Fruit fly (Drosophila melanogaster): ENCODE data around the gene SdhCL.

The SdhCL gene

dm6 chr3R:11115606-11116005, at the start of gene SdhCL:
TSS of gene SdhCL (minus strand) at chr3R:11115706.
- no peak for TF ChIP-seq usp (GFP tag; optimal IDR thresholded peaks at IDR 0.05)
- TF ChIP-seq Dll (optimal IDR thresholded peaks at IDR 0.05), result no peak
- no peak for TF ChIP-seq CG8478 (optimal IDR thresholded peaks at IDR 0.05)
- TF ChIP-seq EcR (GFP tag; optimal IDR thresholded peaks at IDR 0.05), result no peak
- no peak for TF ChIP-seq pan (optimal IDR thresholded peaks at IDR 0.05)
- TF ChIP-seq psq (optimal IDR thresholded peaks at IDR 0.05), result no peak

dm6 chr3R:11160907-11161306, 45.4 kb upstream of the SdhCL start, which contains the start of gene CG4757:
TSS of gene CG4757 (plus strand) at chr3R:11161207.
- TF ChIP-seq psq (optimal IDR thresholded peaks at IDR 0.05) (no peak), pan (optimal IDR thresholded peaks at IDR 0.05) (no peak), Dll (optimal IDR thresholded peaks at IDR 0.05) (no peak), usp (GFP tag; optimal IDR thresholded peaks at IDR 0.05) (no peak), EcR (GFP tag; optimal IDR thresholded peaks at IDR 0.05) (no peak), CG8478 (optimal IDR thresholded peaks at IDR 0.05) (no peak)

DNA sequence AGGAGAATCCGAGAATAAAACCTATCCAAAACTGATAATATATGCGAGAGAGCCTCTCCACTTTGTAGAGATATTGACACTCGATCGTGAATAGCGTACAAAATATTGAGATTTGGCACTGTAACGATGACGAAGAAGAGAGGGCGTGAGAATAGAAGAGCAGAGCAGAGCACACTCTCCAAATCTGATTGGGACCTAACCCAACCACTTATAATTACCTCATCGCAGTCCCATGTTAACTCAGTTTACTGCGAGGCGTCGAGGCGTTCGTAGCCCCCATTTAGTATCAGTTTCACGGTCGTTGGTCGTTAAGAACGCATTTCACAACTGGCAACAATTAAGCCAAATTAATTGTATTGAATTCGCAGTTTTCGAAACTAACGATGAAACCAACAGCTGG, 41.4 kb upstream of the SdhCL start, which contains the start of gene Ugt302C1:
Ugt302C1 (plus strand) TSS at position 241 of the 400 bp plus-strand sequence.
- no peak for TF ChIP-seq usp (GFP tag; optimal IDR thresholded peaks at IDR 0.05)
- TF ChIP-seq Dll (optimal IDR thresholded peaks at IDR 0.05), result peak; percentile 20

DNA sequence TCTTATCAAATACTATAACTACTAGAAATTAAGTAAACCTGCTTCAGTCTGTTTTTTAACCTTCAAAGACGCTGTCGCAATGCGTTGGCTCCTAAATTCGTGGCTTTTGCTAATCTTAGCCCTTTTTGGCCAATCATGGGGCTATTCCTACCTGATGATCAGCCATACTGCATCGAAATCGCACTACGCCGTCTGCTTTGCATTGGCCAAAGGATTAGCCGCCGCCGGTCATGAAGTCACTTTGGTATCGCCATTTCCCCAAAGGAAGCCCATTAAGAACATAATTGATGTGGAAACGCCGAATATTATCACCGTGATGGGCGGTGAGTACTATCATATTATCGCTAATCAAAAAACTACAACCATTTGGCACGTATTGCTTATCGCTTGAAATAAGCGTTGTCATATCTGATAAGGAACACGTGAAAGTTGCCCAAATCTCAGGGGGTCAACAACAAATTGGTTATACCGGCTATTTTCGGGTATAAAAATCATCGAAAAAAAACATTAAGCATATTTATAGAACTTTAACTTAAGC, 39.1 kb upstream of the SdhCL start, which contains the start of gene Ugt302E1:
Ugt302E1 (plus strand) TSS at position 51 of the 538 bp plus-strand sequence.
- TF ChIP-seq Dll (optimal IDR thresholded peaks at IDR 0.05) (no peak), usp (GFP tag; optimal IDR thresholded peaks at IDR 0.05) (no peak), pan (optimal IDR thresholded peaks at IDR 0.05) (no peak), EcR (GFP tag; optimal IDR thresholded peaks at IDR 0.05) (no peak), CG8478 (optimal IDR thresholded peaks at IDR 0.05) (no peak), psq (optimal IDR thresholded peaks at IDR 0.05) (no peak)

dm6 chr3R:11153799-11154273, 38.3 kb upstream of the SdhCL start, which contains the start of gene Ugt302K1:
TSS of gene Ugt302K1 (minus strand) at chr3R:11153849.
- TF ChIP-seq CG8478 (optimal IDR thresholded peaks at IDR 0.05) (no peak), psq (optimal IDR thresholded peaks at IDR 0.05) (no peak), Dll (optimal IDR thresholded peaks at IDR 0.05) (no peak), EcR (GFP tag; optimal IDR thresholded peaks at IDR 0.05) (no peak), pan (optimal IDR thresholded peaks at IDR 0.05) (no peak), usp (GFP tag; optimal IDR thresholded peaks at IDR 0.05) (no peak)

dm6 chr3R:11145135-11145534, 29.6 kb upstream of the SdhCL start, which contains the start of gene CheA86a:
TSS of gene CheA86a (minus strand) at chr3R:11145235.
- TF ChIP-seq Dll (optimal IDR thresholded peaks at IDR 0.05) (no peak), pan (optimal IDR thresholded peaks at IDR 0.05) (no peak), usp (GFP tag; optimal IDR thresholded peaks at IDR 0.05) (no peak), CG8478 (optimal IDR thresholded peaks at IDR 0.05) (no peak), psq (optimal IDR thresholded peaks at IDR 0.05) (no peak), EcR (GFP tag; optimal IDR thresholded peaks at IDR 0.05) (no peak)

DNA sequence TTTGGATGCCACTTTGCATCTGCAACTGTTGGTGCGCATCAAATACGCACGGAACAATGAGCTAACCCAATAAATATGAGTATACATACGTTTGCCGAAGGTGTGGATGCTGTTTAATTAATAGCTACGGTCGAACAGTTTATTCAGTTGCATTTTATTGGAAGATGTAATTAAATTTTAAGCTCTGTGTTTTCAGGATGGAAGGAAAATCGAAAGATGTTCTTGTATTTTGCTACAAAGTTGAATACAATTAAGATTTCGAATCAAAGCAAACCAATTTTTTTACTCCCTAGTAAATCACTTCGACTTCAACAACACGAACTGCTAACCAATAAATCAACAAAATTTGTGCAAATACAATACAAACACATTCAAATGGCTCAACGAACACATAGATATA, 21.4 kb upstream of the SdhCL start, which contains the start of gene mAcon2:
mAcon2 (plus strand) TSS at position 301 of the 400 bp plus-strand sequence.
- TF ChIP-seq psq (optimal IDR thresholded peaks at IDR 0.05) (no peak), Dll (optimal IDR thresholded peaks at IDR 0.05) (no peak), CG8478 (optimal IDR thresholded peaks at IDR 0.05) (no peak), EcR (GFP tag; optimal IDR thresholded peaks at IDR 0.05) (no peak), usp (GFP tag; optimal IDR thresholded peaks at IDR 0.05) (no peak), pan (optimal IDR thresholded peaks at IDR 0.05) (no peak)

dm6 chr3R:11128116-11128626, 12.7 kb upstream of the SdhCL start, which contains the start of gene Ugt35C1:
TSS of gene Ugt35C1 (minus strand) at chr3R:11128328.
- TF ChIP-seq Dll (optimal IDR thresholded peaks at IDR 0.05) (no peak), usp (GFP tag; optimal IDR thresholded peaks at IDR 0.05) (no peak), EcR (GFP tag; optimal IDR thresholded peaks at IDR 0.05) (no peak), pan (optimal IDR thresholded peaks at IDR 0.05) (no peak), CG8478 (optimal IDR thresholded peaks at IDR 0.05) (no peak), psq (optimal IDR thresholded peaks at IDR 0.05) (no peak)

dm6 chr3R:11126383-11126782, 10.9 kb upstream of the SdhCL start:
- no peak for TF ChIP-seq Dll (optimal IDR thresholded peaks at IDR 0.05)
- TF ChIP-seq EcR (GFP tag; optimal IDR thresholded peaks at IDR 0.05), result no peak
- no peak for TF ChIP-seq psq (optimal IDR thresholded peaks at IDR 0.05)
- TF ChIP-seq usp (GFP tag; optimal IDR thresholded peaks at IDR 0.05), result no peak
- no peak for TF ChIP-seq pan (optimal IDR thresholded peaks at IDR 0.05)
- TF ChIP-seq CG8478 (optimal IDR thresholded peaks at IDR 0.05), result no peak

DNA sequence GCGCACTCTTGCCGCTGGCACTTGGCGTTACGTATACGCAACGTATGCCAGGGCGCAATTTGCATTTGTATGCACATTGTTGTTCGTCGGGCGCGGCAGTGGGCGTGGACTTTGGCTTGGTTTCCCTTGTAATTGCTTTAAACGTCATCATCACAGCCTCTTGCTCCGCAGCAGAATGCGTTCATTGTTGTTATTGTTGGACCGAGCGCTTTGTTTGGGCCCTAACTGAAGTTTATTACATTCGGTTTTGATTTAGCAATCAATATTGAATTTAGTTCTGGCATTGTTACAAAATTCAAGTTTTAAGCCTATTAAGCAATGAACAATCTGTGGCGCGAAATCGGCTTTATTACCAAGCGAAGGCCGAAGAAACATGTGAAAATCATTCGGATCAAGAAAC, 27.4 kb downstream of the SdhCL start, which contains the start of gene CG43449:
CG43449 (plus strand) TSS at position 301 of the 400 bp plus-strand sequence.
- no peak for TF ChIP-seq Dll (optimal IDR thresholded peaks at IDR 0.05)

dm6 chr3R:11081701-11082100, 33.8 kb downstream of the SdhCL start:
- TF ChIP-seq EcR (GFP tag; optimal IDR thresholded peaks at IDR 0.05), result no peak
- TF ChIP-seq usp (GFP tag; optimal IDR thresholded peaks at IDR 0.05), result no peak
- no peak for TF ChIP-seq pan (optimal IDR thresholded peaks at IDR 0.05)
- TF ChIP-seq CG8478 (optimal IDR thresholded peaks at IDR 0.05), result no peak
- no peak for TF ChIP-seq psq (optimal IDR thresholded peaks at IDR 0.05)
- TF ChIP-seq Dll (optimal IDR thresholded peaks at IDR 0.05), result no peak

All from whole organism.